Fruit fly (Drosophila melanogaster) Kc167 (cell line): ENCODE results near the gene Nprl3.

ENCODE experiments used
- Sin3A ChIP-seq: fragments of >200 bp; optimal IDR thresholded peaks from 2 replicates; lab custom pipeline; 2018; ENCODE audit warnings: missing external identifiers
- insv ChIP-seq: fragments of >200 bp; optimal IDR thresholded peaks from 3 replicates; lab custom pipeline; 2018; ENCODE audit warnings: missing external identifiers
- psq ChIP-seq: fragments of >200 bp; optimal IDR thresholded peaks from 2 replicates; lab custom pipeline; 2017; ENCODE audit warnings: missing external identifiers

DNA sequence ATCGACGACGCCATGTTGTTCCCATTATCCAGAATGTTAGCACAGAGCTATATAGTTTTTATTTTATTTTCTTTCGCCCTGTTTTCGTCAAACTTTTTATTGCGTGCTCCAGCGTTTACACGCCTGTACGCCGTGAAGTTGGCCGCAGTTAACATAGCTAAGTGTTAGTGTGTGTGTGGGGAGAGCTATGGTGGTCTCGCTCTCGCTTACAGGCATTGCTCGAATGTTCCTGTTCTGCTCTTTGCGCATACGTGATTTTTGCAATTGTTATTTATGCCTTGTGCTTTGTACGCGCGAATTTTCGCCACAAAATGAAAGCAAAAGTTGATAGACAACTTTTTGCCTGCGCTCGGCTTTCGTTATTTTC lies 2.3 kb upstream of the Nprl3 start:
- TF ChIP-seq psq (peak; percentile 97), insv (lab: Kevin White, UChicago) (no peak), Sin3A (lab: Kevin White, UChicago) (no peak)
